Fruit fly (Drosophila melanogaster): ENCODE results near the gene Mcm6.

- no peak for TF ChIP-seq CG8478 (optimal IDR thresholded peaks at IDR 0.05)
- no peak for TF ChIP-seq Dll (optimal IDR thresholded peaks at IDR 0.05)
- TF ChIP-seq usp (GFP tag; optimal IDR thresholded peaks at IDR 0.05): no peak
- TF ChIP-seq pan (optimal IDR thresholded peaks at IDR 0.05): no peak
- no peak for TF ChIP-seq psq (optimal IDR thresholded peaks at IDR 0.05)
- TF ChIP-seq EcR (GFP tag; optimal IDR thresholded peaks at IDR 0.05): no peak
Measured at dm6 chrX:6702591-6702990, 28.4 kb downstream of the Mcm6 start.

Data from whole organism.